Fruit fly (Drosophila melanogaster) whole organism, prepupa: ENCODE results near the gene CG15506.

Experiments used
- Blimp-1 ChIP-seq: fragments of 200-800 bp; sonication (Bioruptor generic); optimal IDR thresholded peaks from 3 replicates; lab custom pipeline; 2017; ENCODE audit warnings: missing biosample characterization, missing genetic modification characterization, mild to moderate bottlenecking, moderate library complexity, missing genetic modification reagents
- CG10669 ChIP-seq: fragments of 200-800 bp; sonication (Bioruptor generic); optimal IDR thresholded peaks from 3 replicates; lab custom pipeline; 2018; ENCODE audit warnings: missing biosample characterization, mild to moderate bottlenecking, missing genetic modification characterization, moderate library complexity
- CG11294 ChIP-seq: fragments of 200-800 bp; sonication (Bioruptor generic); IDR thresholded peaks from 2 replicates; pipeline ENCODE4 v1.3.6; 2022; ENCODE audit warnings: missing biosample characterization, missing genetic modification characterization
- CG11762 ChIP-seq: fragments of 200-800 bp; sonication (Bioruptor generic); optimal IDR thresholded peaks from 3 replicates; lab custom pipeline; 2016; ENCODE audit warnings: missing biosample characterization, missing genetic modification characterization; ENCODE audit not compliant: insufficient read depth
- CG11902 ChIP-seq: fragments of 200-800 bp; sonication (Bioruptor generic); optimal IDR thresholded peaks from 3 replicates; lab custom pipeline; 2016; ENCODE audit warnings: missing biosample characterization, missing genetic modification characterization
- CG15336 ChIP-seq: fragments of 200-800 bp; sonication (Bioruptor generic); IDR thresholded peaks from 2 replicates; pipeline ENCODE4 v1.3.6; 2022; ENCODE audit warnings: missing biosample characterization, missing genetic modification characterization
- CG1621 ChIP-seq: fragments of 200-800 bp; sonication (Bioruptor generic); optimal IDR thresholded peaks from 3 replicates; lab custom pipeline; 2018; ENCODE audit warnings: missing biosample characterization, mild to moderate bottlenecking, missing genetic modification characterization
- CG16779 ChIP-seq: fragments of 200-800 bp; sonication (Bioruptor generic); optimal IDR thresholded peaks from 3 replicates; lab custom pipeline; 2017; ENCODE audit warnings: missing biosample characterization, mild to moderate bottlenecking, missing genetic modification characterization
- CG3032 ChIP-seq: fragments of 200-800 bp; optimal IDR thresholded peaks from 2 replicates; lab custom pipeline; 2019; ENCODE audit warnings: missing biosample characterization, mild to moderate bottlenecking, missing genetic modification characterization, moderate library complexity
- CG31627 ChIP-seq: fragments of 200-800 bp; sonication (Bioruptor generic); optimal IDR thresholded peaks from 3 replicates; lab custom pipeline; 2016; ENCODE audit warnings: missing biosample characterization, missing genetic modification characterization
- CG32006 ChIP-seq: fragments of 200-800 bp; sonication (Bioruptor generic); optimal IDR thresholded peaks from 3 replicates; lab custom pipeline; 2017; ENCODE audit warnings: missing biosample characterization, mild to moderate bottlenecking, missing genetic modification characterization
- CG34406 ChIP-seq: fragments of 200-800 bp; sonication (Bioruptor generic); optimal IDR thresholded peaks from 3 replicates; lab custom pipeline; 2016; ENCODE audit warnings: missing biosample characterization, missing genetic modification characterization
- CG3919 ChIP-seq: fragments of 200-800 bp; sonication (Bioruptor generic); optimal IDR thresholded peaks from 3 replicates; lab custom pipeline; 2016; ENCODE audit warnings: missing biosample characterization, missing genetic modification characterization
- CG4318 ChIP-seq: fragments of 200-800 bp; sonication (Bioruptor generic); optimal IDR thresholded peaks from 3 replicates; lab custom pipeline; 2017; ENCODE audit warnings: missing biosample characterization, mild to moderate bottlenecking, missing genetic modification characterization
- CG6163 ChIP-seq: fragments of 200-800 bp; sonication (Bioruptor generic); IDR thresholded peaks from 3 replicates; pipeline ENCODE4 v1.3.6; 2022; ENCODE audit warnings: missing biosample characterization, missing genetic modification characterization
- CG6276 ChIP-seq: fragments of 200-800 bp; sonication (Bioruptor generic); optimal IDR thresholded peaks from 2 replicates; lab custom pipeline; 2017; ENCODE audit warnings: missing biosample characterization, mild to moderate bottlenecking, missing genetic modification characterization
- CG6792 ChIP-seq: fragments of 200-800 bp; sonication (Bioruptor generic); optimal IDR thresholded peaks from 3 replicates; lab custom pipeline; 2016; ENCODE audit warnings: missing biosample characterization, missing genetic modification characterization
- CG6808 ChIP-seq: fragments of 200-800 bp; sonication (Bioruptor generic); optimal IDR thresholded peaks from 3 replicates; lab custom pipeline; 2017; ENCODE audit warnings: missing biosample characterization, missing genetic modification characterization, mild to moderate bottlenecking, moderate library complexity, missing genetic modification reagents
- CG6854 ChIP-seq: fragments of 200-800 bp; sonication (Bioruptor generic); optimal IDR thresholded peaks from 2 replicates; lab custom pipeline; 2017; ENCODE audit warnings: missing biosample characterization, mild to moderate bottlenecking, missing genetic modification characterization
- CG7368 ChIP-seq: fragments of 200-800 bp; sonication (Bioruptor generic); optimal IDR thresholded peaks from 3 replicates; lab custom pipeline; 2016; ENCODE audit warnings: missing biosample characterization, missing genetic modification characterization
- CG8119 ChIP-seq: fragments of 200-800 bp; sonication (Bioruptor generic); IDR thresholded peaks from 3 replicates; pipeline ENCODE4 v1.3.6; 2022; ENCODE audit warnings: missing biosample characterization, missing genetic modification characterization
- CG8319 ChIP-seq: fragments of 200-800 bp; sonication (Bioruptor generic); optimal IDR thresholded peaks from 3 replicates; lab custom pipeline; 2016; ENCODE audit warnings: missing biosample characterization, missing genetic modification characterization
- CG8632 ChIP-seq: fragments of 200-800 bp; sonication (Bioruptor generic); optimal IDR thresholded peaks from 3 replicates; lab custom pipeline; 2016; ENCODE audit warnings: missing biosample characterization, missing genetic modification characterization
- Eip75B ChIP-seq: fragments of 200-800 bp; sonication (Bioruptor generic); optimal IDR thresholded peaks from 3 replicates; lab custom pipeline; 2016; ENCODE audit warnings: missing biosample characterization, missing genetic modification characterization
- Eip78C ChIP-seq: fragments of 200-800 bp; sonication (Bioruptor generic); peaks from one replicate; lab custom pipeline; 2016; ENCODE audit warnings: missing biosample characterization, missing genetic modification characterization
- Ets21C ChIP-seq: fragments of 200-800 bp; sonication (Bioruptor generic); optimal IDR thresholded peaks from 3 replicates; lab custom pipeline; 2016; ENCODE audit warnings: missing biosample characterization, missing genetic modification characterization
- Hr38 ChIP-seq: sonication (Bioruptor generic); optimal IDR thresholded peaks from 2 replicates; lab custom pipeline; 2016; ENCODE audit warnings: missing biosample characterization, missing genetic modification characterization
- Hr4 ChIP-seq: fragments of 200-800 bp; sonication (Bioruptor generic); optimal IDR thresholded peaks from 3 replicates; lab custom pipeline; 2016; ENCODE audit warnings: missing biosample characterization, missing genetic modification characterization
- Lpt ChIP-seq: fragments of 200-800 bp; sonication (Bioruptor generic); optimal IDR thresholded peaks from 3 replicates; lab custom pipeline; 2016; ENCODE audit warnings: missing biosample characterization, missing genetic modification characterization
- Met ChIP-seq: fragments of 200-800 bp; sonication (Bioruptor generic); optimal IDR thresholded peaks from 3 replicates; lab custom pipeline; 2016; ENCODE audit warnings: missing biosample characterization, missing genetic modification characterization
- OdsH ChIP-seq: fragments of 200-800 bp; sonication (Bioruptor generic); optimal IDR thresholded peaks from 3 replicates; lab custom pipeline; 2016; ENCODE audit warnings: missing biosample characterization, missing genetic modification characterization
- Smox ChIP-seq: fragments of 200-800 bp; sonication (Bioruptor generic); optimal IDR thresholded peaks from 3 replicates; lab custom pipeline; 2016; ENCODE audit warnings: missing biosample characterization, missing genetic modification characterization
- Sox102F ChIP-seq: fragments of 200-800 bp; sonication (Bioruptor generic); optimal IDR thresholded peaks from 2 replicates; lab custom pipeline; 2016; ENCODE audit warnings: missing biosample characterization, mild to moderate bottlenecking, missing genetic modification characterization
- Sox14 ChIP-seq: fragments of 200-800 bp; sonication (Bioruptor generic); optimal IDR thresholded peaks from 3 replicates; lab custom pipeline; 2016; ENCODE audit warnings: missing biosample characterization, missing genetic modification characterization
- Sox15 ChIP-seq: fragments of 200-800 bp; sonication (Bioruptor generic); optimal IDR thresholded peaks from 3 replicates; lab custom pipeline; 2016; ENCODE audit warnings: missing biosample characterization, missing genetic modification characterization
- achi ChIP-seq: fragments of 200-800 bp; sonication (Bioruptor generic); optimal IDR thresholded peaks from 3 replicates; lab custom pipeline; 2016; ENCODE audit warnings: missing biosample characterization, missing genetic modification characterization
- acj6 ChIP-seq: fragments of 200-800 bp; sonication (Bioruptor generic); optimal IDR thresholded peaks from 3 replicates; lab custom pipeline; 2016; ENCODE audit warnings: missing biosample characterization, missing genetic modification characterization
- dac ChIP-seq: fragments of 200-800 bp; sonication (Bioruptor generic); optimal IDR thresholded peaks from 2 replicates; lab custom pipeline; 2017; ENCODE audit warnings: missing biosample characterization, mild to moderate bottlenecking, missing genetic modification characterization
- esn ChIP-seq: fragments of 200-800 bp; sonication (Bioruptor generic); optimal IDR thresholded peaks from 2 replicates; lab custom pipeline; 2016; ENCODE audit warnings: missing biosample characterization, mild to moderate bottlenecking, missing genetic modification characterization, moderate library complexity
- fd85E ChIP-seq: fragments of 200-800 bp; sonication (Bioruptor generic); optimal IDR thresholded peaks from 3 replicates; lab custom pipeline; 2016; ENCODE audit warnings: missing biosample characterization, missing genetic modification characterization
- fkh ChIP-seq: fragments of 200-800 bp; sonication (Bioruptor generic); optimal IDR thresholded peaks from 3 replicates; lab custom pipeline; 2017; ENCODE audit warnings: missing biosample characterization, mild to moderate bottlenecking, missing genetic modification characterization, moderate library complexity
- lz ChIP-seq: fragments of 200-800 bp; sonication (Bioruptor generic); optimal IDR thresholded peaks from 3 replicates; lab custom pipeline; 2016; ENCODE audit warnings: missing biosample characterization, missing genetic modification characterization
- net ChIP-seq: fragments of 200-800 bp; sonication (Bioruptor generic); optimal IDR thresholded peaks from 3 replicates; lab custom pipeline; 2016; ENCODE audit warnings: missing biosample characterization, missing genetic modification characterization
- salr ChIP-seq, 2 experiments: fragments of 200-800 bp; sonication (Bioruptor generic); optimal IDR thresholded peaks; 3 replicates each; lab custom pipeline; 2016 to 2018; ENCODE audit warnings: missing biosample characterization in 2 of 2, missing genetic modification characterization in 2 of 2, mild to moderate bottlenecking in 1 of 2
- spab ChIP-seq: fragments of 200-800 bp; sonication (Bioruptor generic); optimal IDR thresholded peaks from 2 replicates; lab custom pipeline; 2017; ENCODE audit warnings: missing biosample characterization, mild to moderate bottlenecking, missing genetic modification characterization, missing genetic modification reagents
- ss ChIP-seq, 2 experiments: fragments of 200-800 bp; sonication (Bioruptor generic); optimal IDR thresholded peaks; 2 replicates in 1 of 2; 3 replicates in 1 of 2; lab custom pipeline; 2017 to 2018; ENCODE audit warnings: mild to moderate bottlenecking in 2 of 2, missing biosample characterization in 2 of 2, missing genetic modification characterization in 2 of 2, moderate library complexity in 1 of 2
- topi ChIP-seq: fragments of 200-800 bp; sonication (Bioruptor generic); optimal IDR thresholded peaks from 3 replicates; lab custom pipeline; 2016; ENCODE audit warnings: missing biosample characterization, missing genetic modification characterization

CG15506 gene

dm6 chr3R:29762297-29762696 is 43.8 kb downstream of the CG15506 start (continued):
- TF ChIP-seq CG15336 (no peak), ss (GFP tag; optimal IDR thresholded peaks at IDR 0.05; lab: Kevin White, UChicago) (peak in 1 of 2 experiments; percentile 43), CG6276 (GFP tag; lab: Kevin White, UChicago) (no peak), Smox (GFP tag; lab: Kevin White, UChicago) (peak; percentile 73), CG6808 (GFP tag; lab: Kevin White, UChicago) (peak; percentile 38), spab (peak; percentile 29), CG6792 (GFP tag; lab: Kevin White, UChicago) (peak; percentile 39), CG1621 (tag; lab: Kevin White, UChicago) (no peak), Lpt (peak; percentile 17), Sox15 (GFP tag; lab: Kevin White, UChicago) (peak; percentile 49), CG4318 (peak; percentile 21), acj6 (peak; percentile 52), CG6163 (GFP tag; lab: Robert Waterston, UW) (peak; percentile 62), fkh (GFP tag; lab: Kevin White, UChicago) (no peak), CG11902 (GFP tag; lab: Kevin White, UChicago) (peak; percentile 41), CG3919 (GFP tag; lab: Kevin White, UChicago) (peak; percentile 65), net (GFP tag; lab: Kevin White, UChicago) (peak; percentile 44), CG8632 (GFP tag; lab: Kevin White, UChicago) (peak; percentile 46), achi (peak; percentile 50), CG8319 (GFP tag; lab: Kevin White, UChicago) (peak; percentile 51)

dm6 chr3R:29763154-29763553 is 44.7 kb downstream of the CG15506 start:
- no peak for TF ChIP-seq Hr38 (GFP tag; lab: Kevin White, UChicago)
- TF ChIP-seq Sox102F (GFP tag; lab: Kevin White, UChicago), result peak; percentile 99
- peak; percentile 97 for TF ChIP-seq Sox14 (GFP tag; lab: Kevin White, UChicago)
- no peak for TF ChIP-seq dac (GFP tag; lab: Kevin White, UChicago)
- peak; percentile 92 for TF ChIP-seq Blimp-1 (GFP tag; lab: Kevin White, UChicago)
- peak; percentile 96 for TF ChIP-seq acj6
- peak; percentile 72; the same call in 2 of the 3 replicates for TF ChIP-seq CG8119 (GFP tag; lab: Robert Waterston, UW)
- TF ChIP-seq CG34406 (GFP tag; lab: Kevin White, UChicago), result peak; percentile 94
- peak; percentile 93 for TF ChIP-seq CG8632 (GFP tag; lab: Kevin White, UChicago)
- peak; percentile 99 for TF ChIP-seq CG31627 (GFP tag; lab: Kevin White, UChicago)
- peak; percentile 99 for TF ChIP-seq esn
- TF ChIP-seq CG6792 (GFP tag; lab: Kevin White, UChicago), result peak; percentile 95
- peak; percentile 70 for TF ChIP-seq CG32006
- peak; percentile 73 for TF ChIP-seq spab
- peak; percentile 83 for TF ChIP-seq CG10669 (GFP tag; lab: Kevin White, UChicago)
- peak; percentile 65; the same call in 1 of the 2 replicates for TF ChIP-seq CG11294
- TF ChIP-seq CG16779 (tag; lab: Kevin White, UChicago), result peak; percentile 38
- peak; percentile 98 for TF ChIP-seq Smox (GFP tag; lab: Kevin White, UChicago)
- TF ChIP-seq CG4318, result peak; percentile 22
- peak; percentile 98 for TF ChIP-seq lz (GFP tag; lab: Kevin White, UChicago)
- peak; percentile 66 for TF ChIP-seq CG6808 (GFP tag; lab: Kevin White, UChicago)
- TF ChIP-seq CG7368 (GFP tag; lab: Kevin White, UChicago), result peak; percentile 93
- peak; percentile 79 for TF ChIP-seq Hr4 (GFP tag; lab: Kevin White, UChicago)
- TF ChIP-seq CG6854 (GFP tag; lab: Kevin White, UChicago), result peak; percentile 96
- TF ChIP-seq Ets21C (GFP tag; lab: Kevin White, UChicago), result peak; percentile 98
- TF ChIP-seq Eip78C (GFP tag; lab: Kevin White, UChicago), result peak; percentile 98
- no peak for TF ChIP-seq fkh (GFP tag; lab: Kevin White, UChicago)
- TF ChIP-seq OdsH (GFP tag; lab: Kevin White, UChicago), result peak; percentile 94
- TF ChIP-seq CG11902 (GFP tag; lab: Kevin White, UChicago), result peak; percentile 97
- peak; percentile 90 for TF ChIP-seq achi
- TF ChIP-seq net (GFP tag; lab: Kevin White, UChicago), result peak; percentile 86
- TF ChIP-seq fd85E, result peak; percentile 83
- TF ChIP-seq CG3032 (tag; lab: Kevin White, UChicago), result peak; percentile 76
- peak; percentile 90 for TF ChIP-seq CG11762
- TF ChIP-seq Eip75B (GFP tag; lab: Kevin White, UChicago), result peak; percentile 93
- peak; percentile 95 for TF ChIP-seq CG8319 (GFP tag; lab: Kevin White, UChicago)
- peak; percentile 96 for TF ChIP-seq Sox15 (GFP tag; lab: Kevin White, UChicago)
- TF ChIP-seq Lpt, result peak; percentile 67
- peak; percentile 90 for TF ChIP-seq CG6163 (GFP tag; lab: Robert Waterston, UW)
- TF ChIP-seq salr (GFP tag; optimal IDR thresholded peaks at IDR 0.05; lab: Kevin White, UChicago), result peak; percentile 61 to 65
- TF ChIP-seq Met (GFP tag; lab: Kevin White, UChicago), result peak; percentile 97
- TF ChIP-seq topi, result peak; percentile 99
